Worm (Caenorhabditis elegans) whole organism, young adult: ENCODE data around the gene lpr-4.

Source experiments
- C06A6.2 ChIP-seq: fragments of 200-800 bp; sonication (Bioruptor generic); conservative IDR thresholded peaks from 2 replicates; pipeline ENCODE4 v1.3.6; 2022; ENCODE audit warnings: missing genetic modification characterization, missing compliant biosample characterization
- T26A5.8 ChIP-seq: sonication (generic microtip); optimal IDR thresholded peaks from 2 replicates; lab custom pipeline; 2016; ENCODE audit warnings: missing genetic modification characterization, missing compliant biosample characterization
- ZK185.1 ChIP-seq: sonication (generic microtip); optimal IDR thresholded peaks from 2 replicates; lab custom pipeline; 2016; ENCODE audit warnings: mild to moderate bottlenecking, missing genetic modification characterization, missing compliant biosample characterization; ENCODE audit not compliant: poor library complexity, severe bottlenecking
- him-1 ChIP-seq: sonication (generic microtip); optimal IDR thresholded peaks from 2 replicates; lab custom pipeline; 2016; ENCODE audit warnings: missing genotype, missing genetic modification reagents, missing genetic modification characterization, missing compliant biosample characterization
- ztf-25 ChIP-seq: fragments of 200-800 bp; sonication (Bioruptor generic); IDR thresholded peaks from 2 replicates; pipeline ENCODE4 v1.3.6; 2022; ENCODE audit warnings: missing genetic modification reagents, missing genetic modification characterization, missing compliant biosample characterization

- TF ChIP-seq T26A5.8 (tag; lab: Kevin White, UChicago) (no peak), ZK185.1 (no peak), C06A6.2 (GFP tag; lab: Robert Waterston, UW) (no peak), him-1 (tag; lab: Kevin White, UChicago) (no peak), ztf-25 (GFP tag; lab: Robert Waterston, UW) (no peak)
These were observed 14.7 kb downstream of the lpr-4 start, which contains the start of gene W04G3.13 for ce11 chrX:11079667-11080066.
